Worm (Caenorhabditis elegans): ENCODE measurements around the gene T09F5.20.

- TF ChIP-seq Y55F3AM.14 (GFP tag; optimal IDR thresholded peaks at IDR 0.05) (no peak), nhr-237 (tag; optimal IDR thresholded peaks at IDR 0.05) (no peak), ama-1 (optimal IDR thresholded peaks at IDR 0.05) (no peak), ceh-82 (tag; optimal IDR thresholded peaks at IDR 0.05) (no peak), lin-39 (tag; optimal IDR thresholded peaks at IDR 0.05) (no peak), nhr-11 (tag; optimal IDR thresholded peaks at IDR 0.05) (no peak), ZK546.5 (tag; optimal IDR thresholded peaks at IDR 0.05) (no peak), skn-1 (tag; optimal IDR thresholded peaks at IDR 0.05) (no peak), zag-1 (tag; optimal IDR thresholded peaks at IDR 0.05) (no peak), snpc-4 (tag; optimal IDR thresholded peaks at IDR 0.05) (peak; percentile 28), aly-2 (tag; optimal IDR thresholded peaks at IDR 0.05) (no peak), mdl-1 (tag; optimal IDR thresholded peaks at IDR 0.05) (peak in 1 of 2 experiments; percentile 18), crh-2 (tag; optimal IDR thresholded peaks at IDR 0.05) (peak; percentile 82)
These were observed 39.7 kb upstream of the T09F5.20 start, which contains the start of the genes cyn-7 and bath-36 for ce11 chrV:15187083-15188057.

All from whole organism, L2 larva.